Worm (Caenorhabditis elegans) whole organism, L4/young adult: ENCODE results near the gene cest-4.

Experiments used
- W03F9.2 ChIP-seq: fragments of 150-350 bp; optimal IDR thresholded peaks from 2 replicates; lab custom pipeline; 2014; ENCODE audit warnings: missing biosample characterization, missing genetic modification characterization
- dao-5 ChIP-seq: sonication (generic microtip); optimal IDR thresholded peaks from 2 replicates; lab custom pipeline; 2016; ENCODE audit warnings: missing genotype, missing genetic modification characterization, moderate library complexity, missing compliant biosample characterization

ce11 chrIV:6789950-6790349 is 12.2 kb downstream of the cest-4 start:
- TF ChIP-seq dao-5 (tag; lab: Kevin White, UChicago) (no peak), W03F9.2 (tag; lab: Kevin White, UChicago) (no peak)
